Worm (Caenorhabditis elegans) whole organism, L4/young adult: ENCODE results near the gene srx-2.

Source experiments
- W03F9.2 ChIP-seq: fragments of 150-350 bp; optimal IDR thresholded peaks from 2 replicates; lab custom pipeline; 2014; ENCODE audit warnings: missing biosample characterization, missing genetic modification characterization
- him-1 ChIP-seq: sonication (generic microtip); optimal IDR thresholded peaks from 2 replicates; lab custom pipeline; 2016; ENCODE audit warnings: missing genotype, missing genetic modification reagents, missing genetic modification characterization, missing compliant biosample characterization

DNA sequence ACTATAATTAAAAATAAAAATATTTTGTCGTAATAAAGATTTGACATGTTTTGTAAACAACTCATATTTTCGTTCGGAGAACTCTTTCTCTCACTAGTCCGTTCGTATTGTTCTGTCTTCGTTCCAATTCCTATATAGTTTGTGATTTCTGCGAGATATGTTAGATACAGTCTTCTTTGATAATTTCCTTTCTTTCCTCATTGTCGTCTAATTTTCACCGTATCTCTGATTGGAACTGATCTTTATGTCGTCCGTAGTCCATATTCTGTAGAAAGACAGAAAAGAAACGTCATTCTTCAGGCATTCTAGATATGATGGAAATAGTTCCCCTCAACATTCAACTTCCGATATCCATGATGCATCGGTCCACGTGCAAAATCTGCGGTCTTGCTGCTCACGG is 35.6 kb downstream of the srx-2 start, which contains the start of gene nhr-30:
- TF ChIP-seq him-1 (tag; lab: Kevin White, UChicago) (no peak), W03F9.2 (no peak)
